Fruit fly (Drosophila melanogaster) Kc167 (cell line): ENCODE measurements around the gene CG17666.

ENCODE experiments used
- Myc ChIP-seq: fragments of >200 bp; optimal IDR thresholded peaks from 2 replicates; lab custom pipeline; 2017; ENCODE audit warnings: missing external identifiers
- Sin3A ChIP-seq: fragments of >200 bp; optimal IDR thresholded peaks from 2 replicates; lab custom pipeline; 2018; ENCODE audit warnings: missing external identifiers
- h ChIP-seq: fragments of >200 bp; optimal IDR thresholded peaks from 3 replicates; lab custom pipeline; 2018; ENCODE audit warnings: missing external identifiers
- insv ChIP-seq: fragments of >200 bp; optimal IDR thresholded peaks from 3 replicates; lab custom pipeline; 2018; ENCODE audit warnings: missing external identifiers
- psq ChIP-seq: fragments of >200 bp; optimal IDR thresholded peaks from 2 replicates; lab custom pipeline; 2017; ENCODE audit warnings: missing external identifiers
- ttk ChIP-seq: sonication (Bioruptor generic); optimal IDR thresholded peaks from 2 replicates; lab custom pipeline; 2017; ENCODE audit warnings: missing external identifiers

Gene CG17666

DNA sequence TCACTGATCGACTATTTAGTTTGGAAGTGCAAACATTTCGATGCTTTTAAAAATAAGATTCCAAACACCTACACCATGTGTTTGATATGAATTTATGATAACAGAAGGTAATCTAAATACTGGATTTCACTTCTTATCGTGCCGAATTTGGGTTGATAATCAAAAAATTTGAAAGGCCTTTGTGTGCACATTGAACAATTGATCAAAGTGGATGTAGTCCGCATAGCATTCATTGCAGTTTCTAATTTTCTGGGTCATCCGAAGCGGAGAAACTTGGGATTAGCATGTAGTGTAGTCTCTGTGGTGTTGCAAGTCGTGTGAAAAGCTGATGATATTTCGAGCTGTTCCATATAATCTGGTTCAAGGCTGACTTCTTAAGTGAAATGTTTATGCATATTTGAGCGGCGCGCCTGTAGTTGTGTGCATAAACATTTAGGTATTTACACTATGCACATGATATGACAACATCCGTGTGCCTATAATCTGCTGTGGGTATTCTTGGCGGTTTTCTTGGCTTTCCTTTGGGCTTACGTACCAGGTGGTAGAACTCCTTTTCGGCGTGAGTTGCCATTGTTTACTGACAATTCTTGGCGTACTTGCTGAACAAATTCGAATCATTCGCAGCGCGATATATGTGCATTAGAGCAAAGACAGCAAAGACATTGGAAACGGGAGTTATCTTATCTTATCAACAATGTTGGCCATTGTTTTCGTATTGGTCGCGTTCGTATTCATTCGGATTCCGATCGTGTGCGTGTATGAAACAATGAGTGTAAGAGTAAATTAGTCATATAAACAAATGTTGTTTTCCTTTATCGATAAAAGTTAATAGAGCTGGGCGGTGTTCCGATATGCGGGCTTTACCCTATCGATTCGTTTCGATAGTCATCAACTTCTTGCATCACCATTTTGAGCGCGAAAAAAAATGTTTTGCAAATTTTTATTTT is 8.1 kb upstream of the CG17666 start, which contains the start of gene Hip1:
Gene Hip1 (minus strand): TSS at position 834 of the 947 bp plus-strand sequence.
- TF ChIP-seq Sin3A (lab: Kevin White, UChicago), result no peak

DNA sequence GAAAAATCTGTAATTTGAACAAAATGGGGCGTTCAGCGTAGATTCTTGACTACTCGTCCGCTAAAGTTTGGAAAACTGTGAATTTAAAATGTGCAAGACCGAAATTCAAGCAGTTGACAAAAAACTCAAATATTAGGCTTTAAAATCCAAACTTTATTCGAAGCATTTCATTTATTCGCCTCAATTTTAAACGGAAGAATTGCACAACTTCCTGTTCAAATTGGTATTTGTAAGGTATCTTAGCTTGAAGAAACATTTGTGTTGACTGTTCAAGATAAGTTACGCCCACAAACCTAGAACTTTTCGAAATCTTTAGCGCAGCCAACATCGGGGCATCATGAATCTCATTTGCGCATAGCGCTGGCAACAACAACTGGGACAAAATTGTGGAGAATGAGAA is 2.5 kb upstream of the CG17666 start, which contains the start of gene CG32106:
Gene CG32106 (minus strand): TSS at position 101 of the 400 bp plus-strand sequence.
- TF ChIP-seq ttk (lab: Kevin White, UChicago) (no peak), insv (lab: Kevin White, UChicago) (no peak), Sin3A (lab: Kevin White, UChicago) (no peak), h (lab: Kevin White, UChicago) (no peak), Myc (lab: Kevin White, UChicago) (no peak), psq (no peak)

DNA sequence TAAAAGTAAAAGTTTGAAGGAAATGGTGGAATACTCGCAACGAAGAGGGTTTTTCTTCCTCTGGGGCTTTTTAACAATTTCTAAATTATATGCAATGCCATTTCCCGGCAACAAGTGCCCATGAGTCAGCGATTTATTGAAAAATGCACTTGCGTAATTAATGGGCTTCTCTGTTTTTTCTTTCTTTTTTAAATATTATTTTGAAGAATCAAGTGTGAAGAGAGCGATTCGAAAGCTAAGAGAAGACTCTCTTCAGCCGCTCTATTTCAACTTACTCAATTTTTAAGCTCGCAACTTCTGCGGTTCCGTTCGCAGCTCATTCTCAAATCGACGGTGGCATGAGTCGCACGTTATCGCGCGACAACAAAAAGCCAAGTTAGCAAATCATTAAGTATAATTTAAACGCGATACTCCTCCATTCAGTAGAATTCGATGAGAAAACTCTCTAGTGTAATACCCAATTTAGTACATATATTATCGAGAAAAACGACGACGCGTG is 8.8 kb downstream of the CG17666 start, which contains the start of gene CG42709:
Gene CG42709 (plus strand): TSS at position 318 of the 499 bp plus-strand sequence.
- no peak for TF ChIP-seq Sin3A (lab: Kevin White, UChicago)

DNA sequence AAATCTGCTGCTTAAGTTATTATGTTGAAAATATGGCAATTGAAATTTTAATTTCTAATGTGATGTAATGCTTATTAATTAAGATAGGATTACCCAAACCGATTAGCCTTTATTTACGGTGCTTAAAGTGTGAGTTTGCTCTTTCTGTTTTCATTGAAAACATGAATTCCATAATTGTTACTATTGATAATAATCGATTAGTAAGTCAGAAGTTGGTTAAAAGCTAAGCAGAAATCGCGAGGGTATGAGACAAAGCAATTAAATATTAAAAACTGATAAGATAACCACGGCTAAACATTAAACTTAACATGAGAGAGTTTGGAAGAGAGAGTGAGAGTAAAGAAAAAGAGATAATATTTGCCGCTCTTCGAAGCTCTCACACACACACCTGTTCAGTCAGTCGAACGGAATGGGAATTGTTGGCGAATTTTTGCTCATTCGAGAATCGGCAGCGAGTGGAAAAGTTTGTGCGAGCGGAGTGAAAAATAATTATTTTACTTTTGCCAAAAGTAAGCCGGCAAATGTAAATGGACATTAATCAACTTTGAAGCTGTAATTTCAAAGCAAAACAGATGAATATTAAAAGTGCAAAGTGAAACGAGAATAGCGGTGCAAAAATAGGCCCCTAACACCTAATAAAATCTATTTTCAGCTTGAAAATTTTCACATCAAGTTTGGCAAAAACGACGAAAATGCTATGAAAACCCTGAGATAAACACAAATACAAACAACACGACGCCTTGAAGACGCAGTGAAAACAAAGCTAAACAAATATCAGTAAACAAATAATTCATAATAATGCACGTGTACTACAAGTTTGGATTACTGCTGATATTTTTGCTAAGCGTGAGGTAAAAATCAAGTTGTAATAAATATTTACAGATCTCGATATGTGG is 9.9 kb downstream of the CG17666 start:
- TF ChIP-seq ttk (lab: Kevin White, UChicago), result no peak
- no peak for TF ChIP-seq Sin3A (lab: Kevin White, UChicago)
- TF ChIP-seq psq, result no peak
- no peak for TF ChIP-seq h (lab: Kevin White, UChicago)
- no peak for TF ChIP-seq Myc (lab: Kevin White, UChicago)
- TF ChIP-seq insv (lab: Kevin White, UChicago), result no peak

DNA sequence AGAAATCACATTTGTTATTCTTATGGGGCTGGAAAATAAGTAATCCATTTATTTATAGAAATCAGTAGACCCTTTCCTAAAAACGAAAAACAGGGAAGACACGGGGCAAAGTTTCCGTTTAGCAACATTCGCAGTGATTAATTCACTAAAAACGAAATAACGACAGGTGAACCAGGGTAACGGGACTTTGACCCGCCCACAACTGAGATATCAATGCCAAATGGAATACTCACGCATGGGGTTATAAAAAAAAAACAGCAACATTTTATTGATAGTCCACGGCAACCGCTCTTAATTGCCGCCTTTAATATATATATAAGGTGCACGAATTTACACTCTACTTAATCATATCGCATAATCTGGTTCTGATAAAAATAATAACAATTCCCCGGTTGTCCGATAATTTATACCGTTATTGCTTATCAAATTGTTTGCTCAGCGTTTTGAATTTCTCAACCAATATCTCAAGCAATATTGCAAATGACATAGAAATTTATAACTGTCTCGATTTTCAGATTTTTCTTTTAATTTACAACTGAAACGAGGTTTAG is 10.6 kb downstream of the CG17666 start:
- TF ChIP-seq Myc (lab: Kevin White, UChicago) (no peak), Sin3A (lab: Kevin White, UChicago) (no peak), h (lab: Kevin White, UChicago) (no peak), psq (no peak), insv (lab: Kevin White, UChicago) (no peak), ttk (lab: Kevin White, UChicago) (no peak)

DNA sequence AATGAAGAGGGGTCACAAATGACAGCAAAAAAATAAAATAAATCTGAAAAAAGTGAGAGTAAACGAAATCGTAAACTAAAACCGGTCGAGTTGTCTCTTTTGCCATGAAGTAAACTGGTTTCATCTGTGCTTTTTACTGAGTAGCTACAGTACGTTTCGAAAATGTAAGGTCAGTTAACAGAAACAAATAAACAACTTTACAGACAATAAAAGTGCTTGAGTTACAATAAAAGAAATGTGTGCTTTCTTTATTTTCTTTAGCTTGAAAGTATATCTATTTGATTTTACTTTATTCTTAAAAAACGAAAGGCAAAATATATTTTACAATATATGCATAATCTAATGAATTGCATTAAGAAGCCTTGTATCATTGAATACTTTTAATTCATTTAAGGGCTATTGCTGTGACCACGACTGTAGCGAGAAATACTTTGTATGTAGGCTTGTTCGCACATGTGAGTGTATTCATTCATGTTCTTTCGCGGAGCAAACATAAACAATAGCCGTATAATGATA is 11.9 kb downstream of the CG17666 start:
- TF ChIP-seq Sin3A (lab: Kevin White, UChicago) (no peak), h (lab: Kevin White, UChicago) (no peak), insv (lab: Kevin White, UChicago) (no peak), Myc (lab: Kevin White, UChicago) (no peak), psq (no peak), ttk (lab: Kevin White, UChicago) (no peak)

DNA sequence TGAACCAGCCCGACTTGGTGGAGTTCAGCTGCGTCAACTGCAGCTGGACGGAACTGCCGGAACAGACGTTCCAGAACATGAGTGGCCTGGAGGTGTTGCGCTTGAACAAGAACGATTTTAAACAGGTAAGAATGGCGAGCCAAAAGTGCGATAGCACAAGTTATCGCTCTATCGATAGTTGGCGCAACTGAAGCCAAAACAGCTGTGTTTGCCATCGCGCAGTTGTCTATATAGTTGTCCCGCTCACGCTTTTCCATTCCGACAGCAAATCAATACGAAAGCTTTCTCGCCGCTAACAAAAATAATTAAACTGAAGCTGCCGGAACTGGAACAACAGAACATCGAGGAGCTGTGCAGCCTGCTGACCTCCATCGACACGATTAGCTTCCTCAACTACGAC is 13.4 kb downstream of the CG17666 start:
- TF ChIP-seq Myc (lab: Kevin White, UChicago) (no peak), h (lab: Kevin White, UChicago) (no peak), ttk (lab: Kevin White, UChicago) (no peak), Sin3A (lab: Kevin White, UChicago) (no peak), psq (no peak), insv (lab: Kevin White, UChicago) (no peak)

DNA sequence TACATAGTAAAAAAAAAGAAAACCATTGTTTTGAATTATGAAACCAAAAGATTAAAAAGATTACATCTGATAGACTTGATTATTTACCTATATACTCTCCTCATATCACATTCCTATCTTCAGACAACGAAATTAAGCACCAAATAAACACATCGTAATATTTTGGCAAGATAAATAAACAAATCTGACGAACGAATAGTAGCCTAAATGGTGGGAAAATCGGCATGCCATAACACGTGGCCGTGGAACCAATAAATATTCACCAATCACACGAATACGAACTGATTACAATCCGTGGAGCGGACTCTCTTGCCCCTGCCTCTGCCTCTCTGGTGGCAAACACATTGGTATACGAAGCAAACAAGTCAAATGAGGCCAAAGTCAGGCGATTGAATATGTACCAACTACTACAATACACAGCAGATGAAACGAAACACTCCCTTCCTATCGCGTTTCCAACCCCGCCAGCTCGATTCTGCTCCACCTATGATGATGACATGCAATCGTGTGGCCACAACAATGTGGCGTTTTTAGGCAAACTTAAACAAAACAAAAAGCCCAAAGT is 15.0 kb downstream of the CG17666 start:
- TF ChIP-seq psq (no peak), h (lab: Kevin White, UChicago) (no peak), Sin3A (lab: Kevin White, UChicago) (no peak), insv (lab: Kevin White, UChicago) (no peak), Myc (lab: Kevin White, UChicago) (no peak), ttk (lab: Kevin White, UChicago) (no peak)

DNA sequence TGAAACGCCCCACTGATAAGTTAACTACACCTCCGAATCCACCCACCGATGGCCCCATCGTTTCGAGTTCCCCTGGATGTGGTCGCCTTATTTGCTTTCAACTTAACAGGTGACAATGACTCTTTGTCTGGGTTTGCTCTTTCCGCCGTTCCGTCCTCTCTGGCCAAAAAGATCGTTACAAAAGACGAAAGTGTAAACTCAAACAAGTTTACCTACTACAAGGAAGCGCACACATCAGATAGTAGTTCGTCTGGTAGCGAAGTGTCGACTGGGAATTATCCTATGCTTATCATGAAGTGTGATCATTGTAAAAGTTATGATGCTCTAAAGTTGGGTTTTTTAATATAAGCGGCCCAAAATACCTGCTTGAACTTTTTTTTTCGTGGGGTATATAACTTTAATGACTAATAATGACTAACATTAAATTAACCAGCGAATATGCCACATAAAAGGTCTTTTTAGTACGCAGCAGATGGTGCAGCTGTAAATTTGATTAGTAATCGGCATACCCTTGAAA is 17.7 kb downstream of the CG17666 start:
- TF ChIP-seq Myc (lab: Kevin White, UChicago) (no peak), psq (no peak), h (lab: Kevin White, UChicago) (no peak), insv (lab: Kevin White, UChicago) (no peak), Sin3A (lab: Kevin White, UChicago) (no peak), ttk (lab: Kevin White, UChicago) (no peak)

DNA sequence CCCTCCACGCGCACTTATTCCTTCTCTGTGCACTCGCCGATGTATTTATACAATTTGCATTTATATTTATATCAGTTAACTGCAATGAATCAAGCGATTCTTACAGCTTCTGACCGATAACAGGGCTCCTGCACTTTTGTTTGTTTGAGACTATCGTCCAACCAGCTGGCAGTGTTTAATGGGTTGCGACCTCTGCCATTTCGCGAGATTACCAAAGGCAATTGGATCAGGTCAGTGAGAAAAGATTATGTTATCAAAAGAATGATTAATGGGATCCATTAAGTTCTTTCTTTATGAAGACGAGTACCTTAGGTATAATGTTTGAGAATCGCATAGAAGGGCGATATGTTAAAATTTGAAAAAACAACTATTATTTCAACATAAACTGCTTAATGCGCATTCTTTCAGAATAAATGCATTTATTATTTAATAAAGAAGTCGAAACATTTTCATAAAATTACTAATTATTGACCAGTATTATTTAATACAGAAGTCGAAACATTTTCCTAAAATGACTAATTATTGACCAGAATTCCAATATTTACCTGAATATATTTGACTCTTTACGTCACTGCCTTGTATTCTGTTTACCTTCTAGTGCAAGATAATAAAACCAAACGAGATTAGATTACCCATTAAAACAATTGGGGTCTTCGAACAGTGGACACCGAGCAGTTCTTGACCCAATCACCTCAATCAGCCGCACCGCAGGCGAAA is 18.5 kb downstream of the CG17666 start:
- TF ChIP-seq psq, result no peak
- TF ChIP-seq insv (lab: Kevin White, UChicago), result no peak
- no peak for TF ChIP-seq Sin3A (lab: Kevin White, UChicago)
- no peak for TF ChIP-seq h (lab: Kevin White, UChicago)
- no peak for TF ChIP-seq Myc (lab: Kevin White, UChicago)
- no peak for TF ChIP-seq ttk (lab: Kevin White, UChicago)
